Worm (Caenorhabditis elegans) whole organism, midembryonic: Measurements from ENCODE around the gene F49E12.12.

Source experiments
- T22C8.4 ChIP-seq: fragments of 200-800 bp; sonication (Bioruptor generic); IDR thresholded peaks from 2 replicates; pipeline ENCODE4 v1.3.6; 2022; ENCODE audit warnings: missing genetic modification characterization, missing compliant biosample characterization
- klf-2 ChIP-seq: fragments of 200-800 bp; sonication (Bioruptor generic); conservative IDR thresholded peaks from 2 replicates; pipeline ENCODE4 v1.3.6; 2022; ENCODE audit warnings: missing genetic modification reagents, missing genetic modification characterization, missing compliant biosample characterization
- tab-1 ChIP-seq: fragments of 200-800 bp; sonication (Bioruptor generic); IDR thresholded peaks from 2 replicates; pipeline ENCODE4 v1.3.6; 2022; ENCODE audit warnings: missing genetic modification characterization, missing compliant biosample characterization
- ztf-23 ChIP-seq: fragments of 200-800 bp; sonication (Bioruptor generic); IDR thresholded peaks from 2 replicates; pipeline ENCODE4 v1.3.6; 2022; ENCODE audit warnings: missing genetic modification reagents, missing genetic modification characterization, missing compliant biosample characterization
- ztf-29 ChIP-seq: fragments of 200-800 bp; sonication (Bioruptor generic); IDR thresholded peaks from 2 replicates; pipeline ENCODE4 v1.3.6; 2022; ENCODE audit warnings: missing genetic modification reagents, missing genetic modification characterization, missing compliant biosample characterization

DNA sequence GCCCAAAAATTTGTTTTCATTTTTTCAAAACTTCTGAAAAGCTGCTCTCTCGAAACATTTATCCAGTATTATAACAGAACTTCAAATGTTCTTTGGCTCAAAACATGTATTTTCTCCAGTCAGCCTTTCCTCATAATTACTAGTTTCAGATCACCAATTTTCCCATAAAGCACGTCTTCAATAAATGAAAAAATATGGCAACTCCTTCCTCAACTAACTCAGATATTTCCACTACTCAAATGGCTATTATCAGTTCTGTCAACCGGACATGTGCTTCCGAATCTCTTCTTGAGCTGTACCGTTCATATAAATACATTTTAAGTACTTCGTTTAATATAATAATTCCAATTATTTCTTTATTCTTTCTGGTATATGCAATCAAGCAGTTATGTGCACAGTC lies 26.2 kb downstream of the F49E12.12 start, which contains the start of gene sra-13:
- TF ChIP-seq klf-2 (no peak), ztf-23 (no peak), T22C8.4 (GFP tag; lab: Robert Waterston, UW) (no peak), ztf-29 (GFP tag; lab: Robert Waterston, UW) (no peak), tab-1 (GFP tag; lab: Robert Waterston, UW) (no peak)
